Worm (Caenorhabditis elegans) whole organism, mixed stage, embryonic: ENCODE measurements around the gene tsr-1.
A peak's percentile ranks its signal among the peaks of the same experiment; 100 is the strongest.

Source experiments
- M03D4.4 ChIP-seq: sonication (generic microtip); optimal IDR thresholded peaks from 2 replicates; lab custom pipeline; 2017; ENCODE audit warnings: mild to moderate bottlenecking, missing genetic modification characterization, missing compliant biosample characterization
- bed-3 ChIP-seq: fragments of 200-800 bp; sonication (Bioruptor generic); optimal IDR thresholded peaks from 3 replicates; lab custom pipeline; 2018; ENCODE audit warnings: mild to moderate bottlenecking, missing genetic modification characterization, moderate library complexity, missing compliant biosample characterization
- blmp-1 ChIP-seq: fragments of 150-350 bp; optimal IDR thresholded peaks from 2 replicates; lab custom pipeline; 2014; ENCODE audit warnings: missing biosample characterization, missing genetic modification characterization
- ceh-39 ChIP-seq: fragments of 150-350 bp; optimal IDR thresholded peaks from 2 replicates; lab custom pipeline; 2014; ENCODE audit warnings: missing biosample characterization, missing genetic modification characterization
- ceh-43 ChIP-seq: fragments of 200-800 bp; sonication (Bioruptor generic); optimal IDR thresholded peaks from 2 replicates; lab custom pipeline; 2018; ENCODE audit warnings: mild to moderate bottlenecking, missing genetic modification characterization, moderate library complexity, missing compliant biosample characterization
- ceh-83 ChIP-seq: fragments of 200-800 bp; sonication (Bioruptor generic); optimal IDR thresholded peaks from 2 replicates; lab custom pipeline; 2018; ENCODE audit warnings: mild to moderate bottlenecking, missing genetic modification characterization, missing compliant biosample characterization
- ces-1 ChIP-seq: fragments of 150-350 bp; optimal IDR thresholded peaks from 2 replicates; lab custom pipeline; 2014; ENCODE audit warnings: missing biosample characterization, missing genetic modification reagents, missing genetic modification characterization
- drap-1 ChIP-seq: fragments of 200-800 bp; sonication (Bioruptor generic); optimal IDR thresholded peaks from 3 replicates; lab custom pipeline; 2018; ENCODE audit warnings: mild to moderate bottlenecking, missing genetic modification characterization, missing compliant biosample characterization
- elt-1 ChIP-seq: sonication (generic microtip); optimal IDR thresholded peaks from 2 replicates; lab custom pipeline; 2017; ENCODE audit warnings: missing genetic modification characterization, mild to moderate bottlenecking, missing compliant biosample characterization, antibody characterized with exemption, moderate library complexity, borderline replicate concordance; ENCODE audit not compliant: insufficient read depth
- elt-3 ChIP-seq: fragments of 150-350 bp; optimal IDR thresholded peaks from 2 replicates; lab custom pipeline; 2014; ENCODE audit warnings: missing biosample characterization, missing genetic modification characterization
- flh-1 ChIP-seq: fragments of 200-800 bp; sonication (Bioruptor generic); optimal IDR thresholded peaks from 2 replicates; lab custom pipeline; 2018; ENCODE audit warnings: mild to moderate bottlenecking, missing genetic modification characterization, moderate library complexity, missing compliant biosample characterization
- ham-2 ChIP-seq: fragments of 200-800 bp; sonication (Bioruptor generic); optimal IDR thresholded peaks from 2 replicates; lab custom pipeline; 2018; ENCODE audit warnings: mild to moderate bottlenecking, missing genetic modification characterization, missing compliant biosample characterization
- hlh-1 ChIP-seq: fragments of 150-350 bp; optimal IDR thresholded peaks from 2 replicates; lab custom pipeline; 2014; ENCODE audit warnings: missing biosample characterization, missing genetic modification reagents, missing genetic modification characterization
- lin-32 ChIP-seq: fragments of 200-800 bp; sonication (Bioruptor generic); optimal IDR thresholded peaks from 2 replicates; lab custom pipeline; 2018; ENCODE audit warnings: mild to moderate bottlenecking, missing genetic modification characterization, missing compliant biosample characterization
- lsy-2 ChIP-seq: fragments of 150-350 bp; optimal IDR thresholded peaks from 2 replicates; lab custom pipeline; 2014; ENCODE audit warnings: missing biosample characterization, missing genetic modification characterization
- mab-5 ChIP-seq: fragments of 150-350 bp; optimal IDR thresholded peaks from 2 replicates; lab custom pipeline; 2014; ENCODE audit warnings: missing biosample characterization, missing genetic modification characterization
- mep-1 ChIP-seq: fragments of 150-350 bp; optimal IDR thresholded peaks from 2 replicates; lab custom pipeline; 2017; ENCODE audit warnings: missing biosample characterization, missing genetic modification reagents, missing genetic modification characterization, inconsistent platforms
- mls-2 ChIP-seq: sonication (generic microtip); optimal IDR thresholded peaks from 2 replicates; lab custom pipeline; 2016; ENCODE audit warnings: mild to moderate bottlenecking, missing genetic modification characterization, moderate library complexity, missing compliant biosample characterization
- nhr-12 ChIP-seq: fragments of 150-350 bp; optimal IDR thresholded peaks from 2 replicates; lab custom pipeline; 2014; ENCODE audit warnings: missing biosample characterization, missing genetic modification characterization
- nhr-2 ChIP-seq: fragments of 150-350 bp; optimal IDR thresholded peaks from 2 replicates; lab custom pipeline; 2014; ENCODE audit warnings: missing biosample characterization, missing genetic modification characterization
- nhr-237 ChIP-seq: fragments of 150-350 bp; optimal IDR thresholded peaks from 2 replicates; lab custom pipeline; 2014; ENCODE audit warnings: missing biosample characterization, missing genetic modification characterization
- nhr-28 ChIP-seq: fragments of 150-350 bp; optimal IDR thresholded peaks from 2 replicates; lab custom pipeline; 2014; ENCODE audit warnings: missing biosample characterization, missing genetic modification characterization
- pha-4 ChIP-seq: fragments of 150-350 bp; optimal IDR thresholded peaks from 2 replicates; lab custom pipeline; 2018; ENCODE audit warnings: missing biosample characterization, missing genetic modification reagents, missing genetic modification characterization
- sem-2 ChIP-seq: fragments of 200-800 bp; sonication (Bioruptor generic); optimal IDR thresholded peaks from 2 replicates; lab custom pipeline; 2018; ENCODE audit warnings: mild to moderate bottlenecking, missing genetic modification characterization, missing compliant biosample characterization
- snpc-4 ChIP-seq: fragments of 150-350 bp; optimal IDR thresholded peaks from 2 replicates; lab custom pipeline; 2014; ENCODE audit warnings: missing biosample characterization, missing genetic modification characterization
- tbx-8 ChIP-seq: fragments of 200-800 bp; sonication (Bioruptor generic); optimal IDR thresholded peaks from 2 replicates; lab custom pipeline; 2018; ENCODE audit warnings: mild to moderate bottlenecking, missing genetic modification characterization, moderate library complexity, missing compliant biosample characterization
- unc-120 ChIP-seq: sonication (generic microtip); optimal IDR thresholded peaks from 2 replicates; lab custom pipeline; 2017; ENCODE audit warnings: missing genetic modification characterization, missing compliant biosample characterization; ENCODE audit not compliant: poor library complexity, severe bottlenecking
- unc-39 ChIP-seq: fragments of 150-350 bp; optimal IDR thresholded peaks from 2 replicates; lab custom pipeline; 2014; ENCODE audit warnings: missing biosample characterization, missing genetic modification characterization
- unc-62 ChIP-seq: fragments of 150-350 bp; optimal IDR thresholded peaks from 2 replicates; lab custom pipeline; 2014; ENCODE audit warnings: missing biosample characterization, missing genetic modification reagents, missing genetic modification characterization
- ztf-11 ChIP-seq: fragments of 150-350 bp; optimal IDR thresholded peaks from 2 replicates; lab custom pipeline; 2014; ENCODE audit warnings: missing biosample characterization, missing genetic modification characterization

tsr-1 gene

DNA sequence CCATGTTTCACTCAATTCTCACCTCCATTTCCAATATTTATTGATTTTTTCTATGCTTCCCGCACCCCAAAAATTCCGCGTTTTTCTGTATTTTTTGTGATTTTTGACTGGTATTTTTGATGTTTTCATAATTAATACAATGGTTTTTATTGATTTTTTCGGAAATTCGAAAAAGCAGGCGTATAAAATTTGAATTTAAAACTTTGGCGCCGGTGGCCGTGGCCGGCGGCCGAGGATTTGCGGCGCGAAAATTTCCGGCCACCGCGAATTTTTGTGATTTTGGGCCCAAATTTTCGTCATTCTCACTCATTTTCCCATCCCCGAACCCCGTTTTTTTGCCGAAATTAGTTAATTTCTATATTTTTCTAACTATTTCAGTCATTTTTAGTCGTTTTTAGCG lies 22.2 kb downstream of the tsr-1 start:
- no peak for TF ChIP-seq ceh-83 (GFP tag; lab: Kevin White, UChicago)
- TF ChIP-seq lin-32 (GFP tag; lab: Kevin White, UChicago): no peak
- TF ChIP-seq drap-1 (GFP tag; lab: Kevin White, UChicago): no peak
- no peak for TF ChIP-seq snpc-4 (tag; lab: Kevin White, UChicago)
- no peak for TF ChIP-seq unc-62 (GFP tag; lab: Kevin White, UChicago)
- TF ChIP-seq sem-2 (GFP tag; lab: Kevin White, UChicago): no peak
- TF ChIP-seq lsy-2 (tag; lab: Kevin White, UChicago): peak; percentile 1
- no peak for TF ChIP-seq ces-1 (GFP tag; lab: Kevin White, UChicago)
- peak; percentile 4 for TF ChIP-seq mls-2 (tag; lab: Kevin White, UChicago)
- TF ChIP-seq mep-1 (tag; lab: Kevin White, UChicago): peak; percentile 42

DNA sequence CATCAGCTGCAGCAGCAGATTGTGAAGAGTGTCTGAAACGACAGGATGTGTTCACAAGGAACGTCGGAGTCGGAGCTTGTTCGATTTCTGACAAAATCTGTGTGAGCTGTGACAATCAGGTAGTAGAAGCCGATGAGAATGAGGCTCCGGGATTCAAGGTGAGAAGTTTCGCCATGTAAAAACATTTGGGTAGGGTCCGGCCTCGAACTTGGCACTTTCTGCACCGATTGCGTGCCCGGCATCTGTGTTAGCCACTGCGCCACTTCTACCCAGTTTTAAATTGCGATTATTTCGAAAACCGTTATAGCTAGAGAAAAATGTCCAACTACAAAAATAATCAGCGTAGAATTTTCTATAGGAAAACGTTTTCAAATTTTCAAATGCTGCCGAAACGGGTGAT lies 26.4 kb downstream of the tsr-1 start:
- TF ChIP-seq ztf-11 (no peak), ham-2 (no peak), elt-1 (tag; lab: Kevin White, UChicago) (no peak), ceh-39 (tag; lab: Kevin White, UChicago) (no peak)

DNA sequence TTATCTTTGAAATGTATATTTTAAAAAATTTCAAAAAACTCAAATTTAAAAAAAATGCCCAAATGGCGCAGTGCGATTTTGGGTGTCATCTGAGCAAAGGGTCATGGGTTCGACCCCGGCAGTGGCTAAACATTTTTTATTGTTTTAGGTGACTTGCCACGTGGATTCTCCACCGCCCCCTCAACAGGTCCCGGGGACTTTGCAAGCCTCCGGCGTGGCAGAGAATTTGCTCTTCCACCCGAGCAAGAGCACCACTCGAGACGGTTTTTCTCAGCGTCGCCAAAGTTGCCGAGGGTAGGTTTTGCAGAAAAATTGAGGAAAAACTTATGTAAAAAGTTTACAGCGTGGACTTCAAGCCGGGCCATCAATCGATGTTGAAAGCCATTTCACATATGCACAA lies 28.0 kb downstream of the tsr-1 start:
- TF ChIP-seq elt-3 (tag; lab: Kevin White, UChicago) (no peak), blmp-1 (tag; lab: Kevin White, UChicago) (no peak), ceh-83 (GFP tag; lab: Kevin White, UChicago) (peak; percentile 31)

DNA sequence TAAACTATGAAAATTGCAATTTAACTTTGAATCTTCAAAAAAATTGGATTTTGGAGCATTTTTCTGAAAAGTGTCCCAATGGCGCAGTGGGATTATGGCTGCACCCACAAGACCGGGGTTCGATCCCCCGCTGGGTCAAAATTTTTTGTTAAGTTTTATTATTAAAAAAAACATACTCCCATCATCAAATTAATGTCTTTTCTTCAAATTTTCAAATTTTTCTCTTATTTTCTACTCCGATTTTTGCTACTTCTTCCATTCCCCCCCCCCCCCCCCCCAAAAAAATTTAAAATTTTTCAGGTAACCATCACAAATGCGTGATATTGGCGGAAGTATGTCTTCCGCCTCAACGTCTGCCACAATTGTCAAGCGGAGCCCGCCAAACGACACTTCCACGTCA lies 30.2 kb downstream of the tsr-1 start, which contains the start of gene vab-19:
TSS of gene vab-19 (plus strand) at position 301 of the 400 bp plus-strand sequence.
- no peak for TF ChIP-seq flh-1 (GFP tag; lab: Kevin White, UChicago)
- TF ChIP-seq bed-3 (GFP tag; lab: Kevin White, UChicago): no peak
- TF ChIP-seq blmp-1 (tag; lab: Kevin White, UChicago): no peak
- no peak for TF ChIP-seq unc-120
- TF ChIP-seq drap-1 (GFP tag; lab: Kevin White, UChicago): no peak
- TF ChIP-seq unc-39 (tag; lab: Kevin White, UChicago): no peak
- no peak for TF ChIP-seq sem-2 (GFP tag; lab: Kevin White, UChicago)

DNA sequence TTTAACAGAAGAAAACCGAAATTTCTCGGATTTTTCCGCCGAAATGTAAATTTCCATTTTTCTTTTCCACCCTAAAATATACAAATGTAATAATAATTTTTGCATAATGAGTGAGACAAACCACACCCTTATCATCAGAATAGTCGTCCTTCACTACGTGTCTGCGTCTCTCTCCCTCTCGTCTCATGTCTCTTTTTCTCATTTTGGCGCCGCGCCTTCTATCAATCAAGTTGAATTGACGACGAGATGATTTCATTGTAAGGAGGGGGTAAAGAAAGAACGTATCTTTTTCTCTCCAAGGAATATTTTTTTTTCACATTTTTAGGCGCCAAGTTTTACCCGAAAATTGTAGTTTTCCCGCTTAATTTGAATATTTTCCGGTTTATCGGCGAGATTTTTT lies 30.9 kb downstream of the tsr-1 start:
- TF ChIP-seq nhr-237: no peak
- no peak for TF ChIP-seq nhr-28 (tag; lab: Kevin White, UChicago)
- no peak for TF ChIP-seq mab-5 (tag; lab: Kevin White, UChicago)
- no peak for TF ChIP-seq ceh-43 (GFP tag; lab: Kevin White, UChicago)
- no peak for TF ChIP-seq sem-2 (GFP tag; lab: Kevin White, UChicago)
- no peak for TF ChIP-seq ztf-11

DNA sequence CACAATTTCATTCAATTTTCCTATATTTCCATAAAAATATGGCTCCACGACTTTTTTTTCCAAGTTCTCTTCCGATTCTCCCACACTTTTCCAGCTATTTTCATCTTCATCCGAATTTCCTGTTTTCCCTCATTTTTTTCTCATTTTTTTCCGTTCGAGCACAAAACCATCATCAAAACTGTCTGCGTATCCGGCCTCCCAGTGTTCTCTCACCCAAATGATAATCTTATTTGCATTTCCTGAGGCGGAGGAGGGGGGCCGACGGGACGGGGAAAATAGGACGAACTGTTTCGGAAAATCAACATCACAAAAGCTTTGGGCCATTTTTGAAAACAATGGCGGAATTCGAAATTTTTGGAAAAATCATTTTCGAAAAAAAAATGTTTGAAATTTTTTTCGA lies 32.9 kb downstream of the tsr-1 start:
- peak; percentile 63 for TF ChIP-seq ces-1 (GFP tag; lab: Kevin White, UChicago)
- TF ChIP-seq ceh-39 (tag; lab: Kevin White, UChicago): no peak
- no peak for TF ChIP-seq snpc-4 (tag; lab: Kevin White, UChicago)
- TF ChIP-seq, all 35 proteins: peak for 1

DNA sequence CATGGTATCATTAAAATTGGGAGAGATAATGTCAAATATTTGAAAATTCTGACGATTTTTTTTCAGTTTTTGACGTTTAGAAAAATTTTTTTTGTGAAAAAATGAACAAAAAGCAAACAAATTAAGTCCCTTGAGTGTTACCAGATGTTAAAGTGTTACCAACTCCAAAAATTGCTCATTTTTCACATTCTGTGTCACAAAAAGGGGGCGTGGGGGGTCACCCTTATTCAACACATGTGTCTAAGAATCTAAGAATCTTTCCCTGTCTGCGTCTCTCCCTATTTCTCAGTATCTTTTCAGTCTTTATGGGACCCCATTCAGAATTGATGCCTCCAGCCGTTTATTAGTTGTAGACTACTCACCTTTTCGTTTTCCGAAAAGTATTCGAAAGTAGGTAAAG lies 34.2 kb downstream of the tsr-1 start:
- TF ChIP-seq elt-3 (tag; lab: Kevin White, UChicago): no peak
- TF ChIP-seq ham-2: no peak
- no peak for TF ChIP-seq nhr-2 (tag; lab: Kevin White, UChicago)
- TF ChIP-seq elt-1 (tag; lab: Kevin White, UChicago): no peak
- no peak for TF ChIP-seq ceh-83 (GFP tag; lab: Kevin White, UChicago)
- TF ChIP-seq blmp-1 (tag; lab: Kevin White, UChicago): no peak
- TF ChIP-seq hlh-1: no peak
- no peak for TF ChIP-seq M03D4.4
- no peak for TF ChIP-seq flh-1 (GFP tag; lab: Kevin White, UChicago)
- no peak for TF ChIP-seq ztf-11
- no peak for TF ChIP-seq ceh-39 (tag; lab: Kevin White, UChicago)
- TF ChIP-seq unc-120: no peak
- no peak for TF ChIP-seq nhr-12 (tag; lab: Kevin White, UChicago)
- no peak for TF ChIP-seq pha-4 (tag; lab: Kevin White, UChicago)
- no peak for TF ChIP-seq tbx-8 (GFP tag; lab: Kevin White, UChicago)
- TF ChIP-seq unc-39 (tag; lab: Kevin White, UChicago): no peak
- TF ChIP-seq nhr-28 (tag; lab: Kevin White, UChicago): no peak
- no peak for TF ChIP-seq drap-1 (GFP tag; lab: Kevin White, UChicago)
- TF ChIP-seq lin-32 (GFP tag; lab: Kevin White, UChicago): no peak
- TF ChIP-seq, all 35 proteins: peak for 0
